Fruit fly (Drosophila melanogaster) whole organism, embryonic: Measurements from ENCODE around the gene CG10581.

Experiments
- Bdp1 ChIP-seq: fragments of 200-800 bp; sonication (Bioruptor generic); optimal IDR thresholded peaks from 3 replicates; lab custom pipeline; 2016; ENCODE audit warnings: missing biosample characterization, missing genetic modification characterization
- CG12299 ChIP-seq: fragments of 200-800 bp; sonication (Bioruptor generic); optimal IDR thresholded peaks from 2 replicates; lab custom pipeline; 2018; ENCODE audit warnings: missing biosample characterization, mild to moderate bottlenecking, missing genetic modification characterization
- CG13775 ChIP-seq: fragments of 200-800 bp; sonication (Bioruptor generic); optimal IDR thresholded peaks from 3 replicates; lab custom pipeline; 2017; ENCODE audit warnings: missing biosample characterization, mild to moderate bottlenecking, missing genetic modification characterization
- CG7372 ChIP-seq: fragments of 200-800 bp; sonication (Bioruptor generic); IDR thresholded peaks from 2 replicates; pipeline ENCODE4 v1.3.6; 2022; ENCODE audit warnings: missing biosample characterization, missing genetic modification characterization
- CTCF ChIP-seq: fragments of 200-800 bp; sonication (Bioruptor generic); optimal IDR thresholded peaks from 2 replicates; lab custom pipeline; 2017; ENCODE audit warnings: missing biosample characterization, mild to moderate bottlenecking, missing genetic modification characterization, moderate library complexity
- CkIIα-i1 ChIP-seq: fragments of 200-800 bp; sonication (Bioruptor generic); IDR thresholded peaks from 2 replicates; pipeline ENCODE4 v1.3.6; 2022; ENCODE audit warnings: missing biosample characterization, missing genetic modification characterization
- D ChIP-seq, 2 experiments: fragments of 200-800 bp in 1 of 2; fragments of >200 bp in 1 of 2; sonication (Bioruptor generic) in 1 of 2; optimal IDR thresholded peaks; 2 replicates in 1 of 2; 3 replicates in 1 of 2; lab custom pipeline; 2017; ENCODE audit warnings: mild to moderate bottlenecking in 1 of 2, missing biosample characterization in 1 of 2, missing genetic modification characterization in 1 of 2, missing genetic modification reagents in 1 of 2
- HmgD ChIP-seq: fragments of 200-800 bp; sonication (Bioruptor generic); optimal IDR thresholded peaks from 3 replicates; lab custom pipeline; 2016; ENCODE audit warnings: missing biosample characterization, missing genetic modification characterization
- Oaz ChIP-seq: fragments of 200-800 bp; sonication (Bioruptor generic); IDR thresholded peaks from 2 replicates; pipeline ENCODE4 v1.3.6; 2022; ENCODE audit warnings: missing biosample characterization, missing genetic modification characterization
- cwo ChIP-seq: fragments of 200-800 bp; sonication (Bioruptor generic); optimal IDR thresholded peaks from 3 replicates; lab custom pipeline; 2017; ENCODE audit warnings: missing biosample characterization, missing genetic modification characterization, mild to moderate bottlenecking, moderate library complexity, missing genetic modification reagents
- sens ChIP-seq: fragments of 200-800 bp; sonication (Bioruptor generic); peaks from one replicate; lab custom pipeline; 2016; ENCODE audit warnings: missing biosample characterization, missing genetic modification characterization

DNA sequence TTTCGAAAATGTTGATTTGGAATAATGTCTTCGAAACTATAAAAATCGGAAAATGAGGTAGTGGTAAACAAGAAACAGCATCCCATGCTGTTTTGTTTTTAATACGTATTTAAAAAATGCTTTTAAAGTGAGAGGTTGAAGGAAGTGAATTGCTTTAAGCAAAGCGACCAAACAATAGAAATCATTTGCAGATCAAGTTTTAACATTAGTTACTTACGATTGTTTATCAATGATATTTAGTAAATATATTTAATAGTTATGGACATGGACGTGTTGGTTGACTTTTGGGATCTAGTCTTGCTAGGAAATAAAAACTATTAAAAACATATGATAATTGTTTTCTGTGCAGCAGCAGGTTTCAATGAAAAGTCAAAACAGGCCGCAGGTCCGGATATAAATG lies 22.3 kb upstream of the CG10581 start:
- no peak for TF ChIP-seq CTCF
- TF ChIP-seq Oaz (GFP tag; lab: Robert Waterston, UW): no peak
- TF ChIP-seq D (optimal IDR thresholded peaks at IDR 0.05; lab: Kevin White, UChicago): no peak
- peak; percentile 18 for TF ChIP-seq D (GFP tag; optimal IDR thresholded peaks at IDR 0.05; lab: Kevin White, UChicago)
- no peak for TF ChIP-seq CkIIα-i1
- TF ChIP-seq CG12299: no peak
- peak; percentile 90 for TF ChIP-seq sens
- no peak for TF ChIP-seq Bdp1 (GFP tag; lab: Kevin White, UChicago)
- TF ChIP-seq CG7372: no peak
- no peak for TF ChIP-seq CG13775
- TF ChIP-seq cwo (GFP tag; lab: Kevin White, UChicago): no peak
- no peak for TF ChIP-seq HmgD (GFP tag; lab: Kevin White, UChicago)
